Worm (Caenorhabditis elegans) whole organism, young adult: ENCODE measurements around the gene F44G4.6.

Experiments
- D2030.7 ChIP-seq: fragments of 200-800 bp; sonication (Bioruptor generic); IDR thresholded peaks from 2 replicates; pipeline ENCODE4 v1.3.6; 2022; ENCODE audit warnings: missing genetic modification reagents, missing genetic modification characterization, missing compliant biosample characterization
- F22D6.2 ChIP-seq: sonication (generic microtip); optimal IDR thresholded peaks from 2 replicates; lab custom pipeline; 2016; ENCODE audit warnings: mild to moderate bottlenecking, missing genetic modification characterization, missing compliant biosample characterization
- F37B4.10 ChIP-seq: fragments of 200-800 bp; sonication (Bioruptor generic); IDR thresholded peaks from 2 replicates; pipeline ENCODE4 v1.3.6; 2022; ENCODE audit warnings: missing genetic modification characterization, missing compliant biosample characterization
- F52B5.7 ChIP-seq: sonication (generic microtip); optimal IDR thresholded peaks from 2 replicates; lab custom pipeline; 2016; ENCODE audit warnings: mild to moderate bottlenecking, missing genetic modification characterization, missing compliant biosample characterization
- F57C9.4 ChIP-seq: sonication (generic microtip); optimal IDR thresholded peaks from 2 replicates; lab custom pipeline; 2017; ENCODE audit warnings: mild to moderate bottlenecking, missing genetic modification characterization, missing compliant biosample characterization
- T07F8.4 ChIP-seq: sonication (generic microtip); optimal IDR thresholded peaks from 2 replicates; lab custom pipeline; 2016; ENCODE audit warnings: mild to moderate bottlenecking, missing genetic modification characterization, moderate library complexity, missing compliant biosample characterization
- Y53F4B.3 ChIP-seq: fragments of 200-800 bp; sonication (Bioruptor generic); IDR thresholded peaks from 2 replicates; pipeline ENCODE4 v1.3.6; 2022; ENCODE audit warnings: missing genetic modification reagents, missing genetic modification characterization, missing compliant biosample characterization
- Y79H2A.3 ChIP-seq: fragments of 200-800 bp; sonication (Bioruptor generic); conservative IDR thresholded peaks from 2 replicates; pipeline ENCODE4 v1.3.6; 2022; ENCODE audit warnings: missing genetic modification reagents, missing genetic modification characterization, missing compliant biosample characterization
- akir-1 ChIP-seq: fragments of 200-800 bp; sonication (Bioruptor generic); optimal IDR thresholded peaks from 2 replicates; lab custom pipeline; 2018; ENCODE audit warnings: mild to moderate bottlenecking, missing genetic modification characterization, moderate library complexity, missing compliant biosample characterization
- ama-1 ChIP-seq, 3 experiments: fragments of 150-350 bp in 1 of 3; sonication (generic microtip) in 2 of 3; optimal IDR thresholded peaks; 2 replicates each; lab custom pipeline; 2014 to 2018; ENCODE audit warnings: missing biosample characterization in 2 of 3, missing genetic modification characterization in 2 of 3, missing genetic modification reagents in 2 of 3
- ceh-27 ChIP-seq: fragments of 200-800 bp; sonication (Bioruptor generic); optimal IDR thresholded peaks from 2 replicates; lab custom pipeline; 2018; ENCODE audit warnings: mild to moderate bottlenecking, missing genetic modification characterization, moderate library complexity, missing compliant biosample characterization
- ceh-58 ChIP-seq: fragments of 200-800 bp; sonication (Bioruptor generic); IDR thresholded peaks from 2 replicates; pipeline ENCODE4 v1.3.6; 2022; ENCODE audit warnings: missing genetic modification characterization, missing compliant biosample characterization
- ceh-91 ChIP-seq: fragments of 200-800 bp; sonication (Bioruptor generic); IDR thresholded peaks from 2 replicates; pipeline ENCODE4 v1.3.6; 2022; ENCODE audit warnings: missing genetic modification reagents, missing genetic modification characterization, missing compliant biosample characterization
- dox-1 ChIP-seq: fragments of 200-800 bp; sonication (Bioruptor generic); IDR thresholded peaks from 2 replicates; pipeline ENCODE4 v1.3.6; 2022; ENCODE audit warnings: missing genetic modification reagents, missing genetic modification characterization, missing compliant biosample characterization
- dpl-1 ChIP-seq: fragments of 150-350 bp; optimal IDR thresholded peaks from 2 replicates; lab custom pipeline; 2014; ENCODE audit warnings: missing biosample characterization, missing genetic modification reagents, missing genetic modification characterization
- egl-18 ChIP-seq: fragments of 200-800 bp; sonication (Bioruptor generic); IDR thresholded peaks from 2 replicates; pipeline ENCODE4 v1.3.6; 2022; ENCODE audit warnings: missing genetic modification reagents, missing genetic modification characterization, missing compliant biosample characterization
- him-1 ChIP-seq: sonication (generic microtip); optimal IDR thresholded peaks from 2 replicates; lab custom pipeline; 2016; ENCODE audit warnings: missing genotype, missing genetic modification reagents, missing genetic modification characterization, missing compliant biosample characterization
- hlh-12 ChIP-seq: sonication (generic microtip); optimal IDR thresholded peaks from 2 replicates; lab custom pipeline; 2016; ENCODE audit warnings: missing genetic modification characterization, missing compliant biosample characterization
- let-526 ChIP-seq: fragments of 200-800 bp; sonication (Bioruptor generic); IDR thresholded peaks from 2 replicates; pipeline ENCODE4 v1.3.6; 2022; ENCODE audit warnings: missing genetic modification reagents, missing genetic modification characterization, missing compliant biosample characterization
- lin-40 ChIP-seq: sonication (generic microtip); optimal IDR thresholded peaks from 2 replicates; lab custom pipeline; 2016; ENCODE audit warnings: missing genetic modification characterization, mild to moderate bottlenecking, missing compliant biosample characterization, missing genotype, missing genetic modification reagents
- lin-54 ChIP-seq: fragments of 200-800 bp; sonication (Bioruptor generic); optimal IDR thresholded peaks from 2 replicates; lab custom pipeline; 2018; ENCODE audit warnings: mild to moderate bottlenecking, missing genetic modification characterization, missing compliant biosample characterization
- lsy-27 ChIP-seq: sonication (generic microtip); optimal IDR thresholded peaks from 2 replicates; lab custom pipeline; 2017; ENCODE audit warnings: missing genetic modification characterization, mild to moderate bottlenecking, missing compliant biosample characterization, antibody characterized with exemption, missing genotype, borderline replicate concordance; ENCODE audit not compliant: insufficient read depth
- madf-10 ChIP-seq: sonication (generic microtip); optimal IDR thresholded peaks from 2 replicates; lab custom pipeline; 2016; ENCODE audit warnings: mild to moderate bottlenecking, missing genetic modification characterization, missing compliant biosample characterization
- nfya-1 ChIP-seq: sonication (generic microtip); optimal IDR thresholded peaks from 2 replicates; lab custom pipeline; 2017; ENCODE audit warnings: antibody characterized with exemption, missing compliant biosample characterization, missing genetic modification characterization, borderline replicate concordance; ENCODE audit not compliant: insufficient read depth
- nfya-2 ChIP-seq: fragments of 200-800 bp; sonication (Bioruptor generic); IDR thresholded peaks from 2 replicates; pipeline ENCODE4 v1.3.6; 2022; ENCODE audit warnings: missing genetic modification reagents, missing genetic modification characterization, missing compliant biosample characterization
- nfyb-1 ChIP-seq: fragments of 200-800 bp; sonication (Bioruptor generic); IDR thresholded peaks from 2 replicates; pipeline ENCODE4 v1.3.6; 2022; ENCODE audit warnings: missing genetic modification reagents, missing genetic modification characterization, missing compliant biosample characterization
- rec-8 ChIP-seq, 2 experiments: sonication (generic microtip); optimal IDR thresholded peaks; 2 replicates each; lab custom pipeline; 2016; ENCODE audit warnings: mild to moderate bottlenecking in 2 of 2, missing genetic modification characterization in 2 of 2, missing genetic modification reagents in 2 of 2, missing genotype in 2 of 2, missing biosample characterization in 1 of 2, missing compliant biosample characterization in 1 of 2, moderate library complexity in 1 of 2
- rpc-1 ChIP-seq, 2 experiments: fragments of 150-350 bp in 1 of 2; sonication (generic microtip) in 1 of 2; optimal IDR thresholded peaks; 2 replicates each; lab custom pipeline; 2014 to 2018; ENCODE audit warnings: missing biosample characterization in 1 of 2, missing genetic modification characterization in 1 of 2, missing genetic modification reagents in 1 of 2, missing genotype in 1 of 2
- sdz-38 ChIP-seq: sonication (generic microtip); optimal IDR thresholded peaks from 2 replicates; lab custom pipeline; 2016; ENCODE audit warnings: missing genotype, missing genetic modification characterization, missing compliant biosample characterization
- sea-2 ChIP-seq: fragments of 200-800 bp; sonication (Bioruptor generic); IDR thresholded peaks from 2 replicates; pipeline ENCODE4 v1.3.6; 2022; ENCODE audit warnings: missing genetic modification characterization, missing compliant biosample characterization
- snpc-3.4 ChIP-seq: sonication (generic microtip); optimal IDR thresholded peaks from 2 replicates; lab custom pipeline; 2017; ENCODE audit warnings: missing genetic modification characterization, mild to moderate bottlenecking, missing compliant biosample characterization, antibody characterized with exemption, moderate library complexity, missing genotype, missing genetic modification reagents
- snpc-4 ChIP-seq, 5 experiments: fragments of 150-350 bp in 1 of 5; sonication (generic microtip) in 4 of 5; optimal IDR thresholded peaks; 2 replicates each; lab custom pipeline; 2014 to 2018; ENCODE audit warnings: missing genetic modification characterization in 5 of 5, missing biosample characterization in 3 of 5, antibody characterized with exemption in 2 of 5, mild to moderate bottlenecking in 2 of 5, missing compliant biosample characterization in 2 of 5, missing genotype in 2 of 5, moderate library complexity in 2 of 5, missing genetic modification reagents in 1 of 5
- ztf-26 ChIP-seq: sonication (generic microtip); optimal IDR thresholded peaks from 2 replicates; lab custom pipeline; 2017; ENCODE audit warnings: missing genetic modification characterization, missing compliant biosample characterization
- ztf-3 ChIP-seq: fragments of 200-800 bp; sonication (Bioruptor generic); optimal IDR thresholded peaks from 2 replicates; lab custom pipeline; 2018; ENCODE audit warnings: mild to moderate bottlenecking, missing genetic modification characterization, missing compliant biosample characterization

Gene F44G4.6

ce11 chrII:9024312-9024711 lies 22.7 kb upstream of the F44G4.6 start:
- no peak for TF ChIP-seq nfya-1 (tag; lab: Kevin White, UChicago)
- TF ChIP-seq lin-40 (tag; lab: Kevin White, UChicago), result no peak
- no peak for TF ChIP-seq F52B5.7 (tag; lab: Kevin White, UChicago)
- TF ChIP-seq D2030.7 (GFP tag; lab: Robert Waterston, UW), result no peak
- TF ChIP-seq ceh-27 (GFP tag; lab: Kevin White, UChicago), result no peak
- no peak for TF ChIP-seq ceh-58 (GFP tag; lab: Robert Waterston, UW)
- TF ChIP-seq sea-2, result no peak
- no peak for TF ChIP-seq nfyb-1 (GFP tag; lab: Robert Waterston, UW)
- no peak for TF ChIP-seq him-1 (tag; lab: Kevin White, UChicago)
- no peak for TF ChIP-seq ceh-91 (GFP tag; lab: Robert Waterston, UW)

- TF ChIP-seq F22D6.2 (no peak), Y53F4B.3 (no peak), lsy-27 (tag; lab: Kevin White, UChicago) (no peak), T07F8.4 (tag; lab: Kevin White, UChicago) (no peak), F37B4.10 (GFP tag; lab: Robert Waterston, UW) (no peak), let-526 (GFP tag; lab: Robert Waterston, UW) (no peak), nfyb-1 (GFP tag; lab: Robert Waterston, UW) (no peak), ama-1 (optimal IDR thresholded peaks at IDR 0.05; lab: Kevin White, UChicago) (no peak), ama-1 (GFP tag; optimal IDR thresholded peaks at IDR 0.05; lab: Kevin White, UChicago) (no peak), sea-2 (no peak)
Measured at ce11 chrII:9021625-9022024, 20.0 kb upstream of the F44G4.6 start.

- TF ChIP-seq ceh-58 (GFP tag; lab: Robert Waterston, UW) (no peak), F52B5.7 (tag; lab: Kevin White, UChicago) (no peak), madf-10 (tag; lab: Kevin White, UChicago) (no peak), lin-54 (GFP tag; lab: Kevin White, UChicago) (no peak), snpc-4 (GFP tag; optimal IDR thresholded peaks at IDR 0.05; lab: Kevin White, UChicago) (no peak), snpc-4 (tag; optimal IDR thresholded peaks at IDR 0.05; lab: Kevin White, UChicago) (no peak)
- TF ChIP-seq, all 124 proteins: peak for 0
Measured at ce11 chrII:9019704-9020103, 18.1 kb upstream of the F44G4.6 start, which contains the start of gene dep-1. Gene dep-1, minus strand, starts transcription at chrII:9019798.

ce11 chrII:9017628-9018027 lies 16.0 kb upstream of the F44G4.6 start:
- TF ChIP-seq egl-18 (GFP tag; lab: Robert Waterston, UW), result no peak
- TF ChIP-seq ztf-3 (GFP tag; lab: Kevin White, UChicago), result no peak
- no peak for TF ChIP-seq F22D6.2
- no peak for TF ChIP-seq snpc-3.4 (tag; lab: Kevin White, UChicago)
- no peak for TF ChIP-seq rec-8 (tag; optimal IDR thresholded peaks at IDR 0.05; lab: Kevin White, UChicago)

ce11 chrII:9014877-9015505 lies 13.4 kb upstream of the F44G4.6 start:
- TF ChIP-seq F57C9.4 (tag; lab: Kevin White, UChicago) (no peak), dox-1 (GFP tag; lab: Robert Waterston, UW) (0 out of 2 replicates have a peak, but pooled peaks have one; percentile 9)

- no peak for TF ChIP-seq dpl-1 (GFP tag; lab: Kevin White, UChicago)
- no peak for TF ChIP-seq ceh-27 (GFP tag; lab: Kevin White, UChicago)
- TF ChIP-seq rpc-1 (optimal IDR thresholded peaks at IDR 0.05; lab: Kevin White, UChicago), result no peak
- no peak for TF ChIP-seq rpc-1 (tag; optimal IDR thresholded peaks at IDR 0.05; lab: Kevin White, UChicago)
- no peak for TF ChIP-seq Y79H2A.3 (GFP tag; lab: Robert Waterston, UW)
- TF ChIP-seq sdz-38, result no peak
- TF ChIP-seq hlh-12 (tag; lab: Kevin White, UChicago), result no peak
- TF ChIP-seq nfya-2, result no peak
- TF ChIP-seq akir-1 (GFP tag; lab: Kevin White, UChicago), result no peak
- no peak for TF ChIP-seq ztf-26 (tag; lab: Kevin White, UChicago)
Measured at ce11 chrII:9014188-9014587, 12.6 kb upstream of the F44G4.6 start.
